Worm (Caenorhabditis elegans): Measurements from ENCODE around the gene str-71.

str-71 gene

ce11 chrV:15466017-15466416 is 7.0 kb upstream of the str-71 start:
- TF ChIP-seq set-16 (GFP tag; IDR thresholded peaks at IDR 0.05) (peak; percentile 50; the same call in 1 of the 2 replicates), ceh-82 (tag; optimal IDR thresholded peaks at IDR 0.05) (no peak)

ce11 chrV:15465032-15465727 is 6.2 kb upstream of the str-71 start, which contains the start of gene pqn-71:
pqn-71 (plus strand) TSS chrV:15465677.
- TF ChIP-seq madf-5 (GFP tag; IDR thresholded peaks at IDR 0.05) (peak; percentile 94 to 95), nhr-6 (tag; optimal IDR thresholded peaks at IDR 0.05) (peak; percentile 51), F49E8.2 (tag; optimal IDR thresholded peaks at IDR 0.05; ENCODE audit: borderline replicate concordance) (peak; percentile 91), ztf-7 (tag; optimal IDR thresholded peaks at IDR 0.05) (no peak), zfp-3 (GFP tag; conservative IDR thresholded peaks at IDR 0.05) (peak; percentile 90), gei-8 (GFP tag; optimal IDR thresholded peaks at IDR 0.05) (peak; percentile 83), zfp-2 (tag; optimal IDR thresholded peaks at IDR 0.05) (peak; percentile 79), zip-2 (tag; optimal IDR thresholded peaks at IDR 0.05) (peak; percentile 90), nhr-76 (tag; optimal IDR thresholded peaks at IDR 0.05) (peak; percentile 12), D1046.2 (GFP tag; IDR thresholded peaks at IDR 0.05) (peak; percentile 93), nhr-41 (GFP tag; IDR thresholded peaks at IDR 0.05) (peak; percentile 91), dpl-1 (GFP tag; optimal IDR thresholded peaks at IDR 0.05) (peak; percentile 66), dmd-8 (GFP tag; IDR thresholded peaks at IDR 0.05) (peak; percentile 98), set-16 (GFP tag; IDR thresholded peaks at IDR 0.05) (peak; percentile 63; the same call in 1 of the 2 replicates), ctbp-1 (GFP tag; IDR thresholded peaks at IDR 0.05) (peak; percentile 94), fos-1 (tag; optimal IDR thresholded peaks at IDR 0.05) (no peak), lin-39 (tag; optimal IDR thresholded peaks at IDR 0.05) (no peak), daf-19 (GFP tag; conservative IDR thresholded peaks at IDR 0.05) (peak; percentile 82; the same call in 1 of the 2 replicates), skn-1 (tag; optimal IDR thresholded peaks at IDR 0.05) (no peak), snpc-1.2 (GFP tag; IDR thresholded peaks at IDR 0.05) (peak; percentile 92), T26A8.4 (GFP tag; IDR thresholded peaks at IDR 0.05) (peak; percentile 95), lin-15B (tag; optimal IDR thresholded peaks at IDR 0.05) (no peak), ces-1 (GFP tag; optimal IDR thresholded peaks at IDR 0.05) (peak; percentile 36), jun-1 (tag; optimal IDR thresholded peaks at IDR 0.05) (peak; percentile 75), F10B5.3 (tag; optimal IDR thresholded peaks at IDR 0.05) (peak; percentile 81), mxl-3 (GFP tag; optimal IDR thresholded peaks at IDR 0.05) (peak; percentile 76), lin-1 (GFP tag; IDR thresholded peaks at IDR 0.05) (peak; percentile 92), spr-1 (tag; optimal IDR thresholded peaks at IDR 0.05) (peak; percentile 95), Y48G9A.11 (GFP tag; IDR thresholded peaks at IDR 0.05) (peak; percentile 92), dve-1 (tag; optimal IDR thresholded peaks at IDR 0.05; ENCODE audit: insufficient read depth) (peak; percentile 99), ZK546.5 (tag; optimal IDR thresholded peaks at IDR 0.05) (no peak), unc-130 (GFP tag; optimal IDR thresholded peaks at IDR 0.05) (peak; percentile 93), fkh-10 (GFP tag; optimal IDR thresholded peaks at IDR 0.05) (peak; percentile 52), ceh-28 (tag; optimal IDR thresholded peaks at IDR 0.05) (no peak), nhr-10 (tag; optimal IDR thresholded peaks at IDR 0.05) (no peak), lin-13 (GFP tag; optimal IDR thresholded peaks at IDR 0.05) (peak; percentile 93), php-3 (GFP tag; IDR thresholded peaks at IDR 0.05) (peak; percentile 80), T20F7.1 (GFP tag; optimal IDR thresholded peaks at IDR 0.05) (no peak), Y75B8A.6 (GFP tag; IDR thresholded peaks at IDR 0.05) (peak; percentile 91), madf-9 (GFP tag; conservative IDR thresholded peaks at IDR 0.05) (peak; percentile 94), nhr-48 (tag; optimal IDR thresholded peaks at IDR 0.05) (peak; percentile 91), snpc-4 (tag; optimal IDR thresholded peaks at IDR 0.05) (peak; percentile 27), sdz-12 (GFP tag; optimal IDR thresholded peaks at IDR 0.05) (peak; percentile 92), aly-2 (tag; optimal IDR thresholded peaks at IDR 0.05) (peak; percentile 48), zag-1 (tag; optimal IDR thresholded peaks at IDR 0.05) (no peak), Y5F2A.4 (GFP tag; optimal IDR thresholded peaks at IDR 0.05) (peak; percentile 81), arid-1 (GFP tag; conservative IDR thresholded peaks at IDR 0.05) (peak; percentile 92), hif-1 (tag; optimal IDR thresholded peaks at IDR 0.05) (peak; percentile 47 to 74)
